Worm (Caenorhabditis elegans) whole organism, young adult: Measurements from ENCODE around the gene arl-5.

Experiments
- B0035.1 ChIP-seq: sonication (generic microtip); optimal IDR thresholded peaks from 2 replicates; lab custom pipeline; 2016; ENCODE audit warnings: missing genetic modification characterization, mild to moderate bottlenecking, missing compliant biosample characterization, missing genotype, missing genetic modification reagents
- B0261.1 ChIP-seq: sonication (generic microtip); optimal IDR thresholded peaks from 2 replicates; lab custom pipeline; 2016; ENCODE audit warnings: mild to moderate bottlenecking, missing genetic modification characterization, moderate library complexity, missing compliant biosample characterization
- C06A6.2 ChIP-seq: fragments of 200-800 bp; sonication (Bioruptor generic); conservative IDR thresholded peaks from 2 replicates; pipeline ENCODE4 v1.3.6; 2022; ENCODE audit warnings: missing genetic modification characterization, missing compliant biosample characterization
- F23B12.7 ChIP-seq: sonication (generic microtip); optimal IDR thresholded peaks from 2 replicates; lab custom pipeline; 2017; ENCODE audit warnings: missing genetic modification characterization, mild to moderate bottlenecking, missing compliant biosample characterization, antibody characterized with exemption, moderate library complexity; ENCODE audit not compliant: insufficient read depth
- F33H1.4 ChIP-seq: fragments of 200-800 bp; sonication (Bioruptor generic); IDR thresholded peaks from 2 replicates; pipeline ENCODE4 v1.3.6; 2022; ENCODE audit warnings: missing genetic modification reagents, missing genetic modification characterization, missing compliant biosample characterization
- F37B4.10 ChIP-seq: fragments of 200-800 bp; sonication (Bioruptor generic); IDR thresholded peaks from 2 replicates; pipeline ENCODE4 v1.3.6; 2022; ENCODE audit warnings: missing genetic modification characterization, missing compliant biosample characterization
- F49E8.2 ChIP-seq: sonication (generic microtip); optimal IDR thresholded peaks from 3 replicates; lab custom pipeline; 2017; ENCODE audit warnings: missing genetic modification characterization, mild to moderate bottlenecking, missing compliant biosample characterization, antibody characterized with exemption, moderate library complexity; ENCODE audit not compliant: insufficient read depth
- F55B11.4 ChIP-seq: sonication (generic microtip); optimal IDR thresholded peaks from 2 replicates; lab custom pipeline; 2016; ENCODE audit warnings: missing compliant biosample characterization, missing genetic modification characterization, borderline replicate concordance; ENCODE audit not compliant: insufficient read depth
- F57C9.4 ChIP-seq: sonication (generic microtip); optimal IDR thresholded peaks from 2 replicates; lab custom pipeline; 2017; ENCODE audit warnings: mild to moderate bottlenecking, missing genetic modification characterization, missing compliant biosample characterization
- K11D2.4 ChIP-seq: fragments of 200-800 bp; sonication (Bioruptor generic); IDR thresholded peaks from 2 replicates; pipeline ENCODE4 v1.3.6; 2022; ENCODE audit warnings: missing genetic modification reagents, missing genetic modification characterization, missing compliant biosample characterization
- Y53G8AR.9 ChIP-seq: fragments of 200-800 bp; sonication (Bioruptor generic); conservative IDR thresholded peaks from 2 replicates; pipeline ENCODE4 v1.3.6; 2022; ENCODE audit warnings: missing genetic modification reagents, missing genetic modification characterization, missing compliant biosample characterization
- Y56A3A.18 ChIP-seq: fragments of 200-800 bp; sonication (Bioruptor generic); IDR thresholded peaks from 2 replicates; pipeline ENCODE4 v1.3.6; 2022; ENCODE audit warnings: missing genetic modification reagents, missing genetic modification characterization, missing compliant biosample characterization
- Y79H2A.3 ChIP-seq: fragments of 200-800 bp; sonication (Bioruptor generic); conservative IDR thresholded peaks from 2 replicates; pipeline ENCODE4 v1.3.6; 2022; ENCODE audit warnings: missing genetic modification reagents, missing genetic modification characterization, missing compliant biosample characterization
- Y95B8A.8 ChIP-seq: fragments of 200-800 bp; sonication (Bioruptor generic); IDR thresholded peaks from 2 replicates; pipeline ENCODE4 v1.3.6; 2022; ENCODE audit warnings: missing genetic modification reagents, missing genetic modification characterization, missing compliant biosample characterization
- akir-1 ChIP-seq: fragments of 200-800 bp; sonication (Bioruptor generic); optimal IDR thresholded peaks from 2 replicates; lab custom pipeline; 2018; ENCODE audit warnings: mild to moderate bottlenecking, missing genetic modification characterization, moderate library complexity, missing compliant biosample characterization
- attf-3 ChIP-seq: fragments of 200-800 bp; sonication (Bioruptor generic); conservative IDR thresholded peaks from 2 replicates; pipeline ENCODE4 v1.3.6; 2022; ENCODE audit warnings: missing genetic modification reagents, missing genetic modification characterization, missing compliant biosample characterization
- ccch-3 ChIP-seq: fragments of 200-800 bp; sonication (Bioruptor generic); optimal IDR thresholded peaks from 2 replicates; lab custom pipeline; 2018; ENCODE audit warnings: mild to moderate bottlenecking, missing genetic modification characterization, missing compliant biosample characterization
- cebp-1 ChIP-seq, 2 experiments: fragments of 200-800 bp in 1 of 2; sonication (Bioruptor generic) in 1 of 2; sonication (generic microtip) in 1 of 2; IDR thresholded peaks in 1 of 2; optimal IDR thresholded peaks in 1 of 2; 2 replicates each; pipeline versions ENCODE4 v1.3.6 to Lab custom; 2017 to 2022; ENCODE audit warnings: missing compliant biosample characterization in 2 of 2, missing genetic modification characterization in 2 of 2, mild to moderate bottlenecking in 1 of 2, missing genetic modification reagents in 1 of 2, moderate library complexity in 1 of 2
- cebp-2 ChIP-seq: fragments of 200-800 bp; sonication (Bioruptor generic); IDR thresholded peaks from 2 replicates; pipeline ENCODE4 v1.3.6; 2022; ENCODE audit warnings: missing genetic modification characterization, missing compliant biosample characterization
- ceh-100 ChIP-seq: fragments of 200-800 bp; sonication (Bioruptor generic); IDR thresholded peaks from 2 replicates; pipeline ENCODE4 v1.3.6; 2022; ENCODE audit warnings: missing genetic modification reagents, missing genetic modification characterization, missing compliant biosample characterization
- ceh-27 ChIP-seq: fragments of 200-800 bp; sonication (Bioruptor generic); optimal IDR thresholded peaks from 2 replicates; lab custom pipeline; 2018; ENCODE audit warnings: mild to moderate bottlenecking, missing genetic modification characterization, moderate library complexity, missing compliant biosample characterization
- ceh-79 ChIP-seq: sonication (generic microtip); optimal IDR thresholded peaks from 2 replicates; lab custom pipeline; 2017; ENCODE audit warnings: mild to moderate bottlenecking, missing genetic modification characterization, missing compliant biosample characterization
- ceh-91 ChIP-seq: fragments of 200-800 bp; sonication (Bioruptor generic); IDR thresholded peaks from 2 replicates; pipeline ENCODE4 v1.3.6; 2022; ENCODE audit warnings: missing genetic modification reagents, missing genetic modification characterization, missing compliant biosample characterization
- chd-7 ChIP-seq: sonication (generic microtip); optimal IDR thresholded peaks from 2 replicates; lab custom pipeline; 2016; ENCODE audit warnings: mild to moderate bottlenecking, missing genetic modification characterization, moderate library complexity, missing compliant biosample characterization
- dox-1 ChIP-seq: fragments of 200-800 bp; sonication (Bioruptor generic); IDR thresholded peaks from 2 replicates; pipeline ENCODE4 v1.3.6; 2022; ENCODE audit warnings: missing genetic modification reagents, missing genetic modification characterization, missing compliant biosample characterization
- dpff-1 ChIP-seq: sonication (generic microtip); optimal IDR thresholded peaks from 2 replicates; lab custom pipeline; 2017; ENCODE audit warnings: mild to moderate bottlenecking, missing genetic modification characterization, missing compliant biosample characterization
- dpl-1 ChIP-seq: fragments of 150-350 bp; optimal IDR thresholded peaks from 2 replicates; lab custom pipeline; 2014; ENCODE audit warnings: missing biosample characterization, missing genetic modification reagents, missing genetic modification characterization
- egl-18 ChIP-seq: fragments of 200-800 bp; sonication (Bioruptor generic); IDR thresholded peaks from 2 replicates; pipeline ENCODE4 v1.3.6; 2022; ENCODE audit warnings: missing genetic modification reagents, missing genetic modification characterization, missing compliant biosample characterization
- ekl-4 ChIP-seq: fragments of 200-800 bp; sonication (Bioruptor generic); IDR thresholded peaks from 2 replicates; pipeline ENCODE4 v1.3.6; 2022; ENCODE audit warnings: missing genetic modification reagents, missing genetic modification characterization, missing compliant biosample characterization
- let-607 ChIP-seq, 2 experiments: fragments of 200-800 bp in 1 of 2; sonication (Bioruptor generic) in 1 of 2; sonication (generic microtip) in 1 of 2; optimal IDR thresholded peaks; 2 replicates each; lab custom pipeline; 2016 to 2018; ENCODE audit warnings: mild to moderate bottlenecking in 2 of 2, missing compliant biosample characterization in 2 of 2, missing genetic modification characterization in 2 of 2, moderate library complexity in 2 of 2, missing genotype in 1 of 2
- lin-26 ChIP-seq: fragments of 200-800 bp; sonication (Bioruptor generic); IDR thresholded peaks from 2 replicates; pipeline ENCODE4 v1.3.6; 2022; ENCODE audit warnings: missing genetic modification reagents, missing genetic modification characterization, missing compliant biosample characterization
- lin-40 ChIP-seq: sonication (generic microtip); optimal IDR thresholded peaks from 2 replicates; lab custom pipeline; 2016; ENCODE audit warnings: missing genetic modification characterization, mild to moderate bottlenecking, missing compliant biosample characterization, missing genotype, missing genetic modification reagents
- mcd-1 ChIP-seq: fragments of 200-800 bp; sonication (Bioruptor generic); IDR thresholded peaks from 2 replicates; pipeline ENCODE4 v1.3.6; 2022; ENCODE audit warnings: missing genetic modification reagents, missing genetic modification characterization, missing compliant biosample characterization
- nfya-1 ChIP-seq: sonication (generic microtip); optimal IDR thresholded peaks from 2 replicates; lab custom pipeline; 2017; ENCODE audit warnings: antibody characterized with exemption, missing compliant biosample characterization, missing genetic modification characterization, borderline replicate concordance; ENCODE audit not compliant: insufficient read depth
- nfyb-1 ChIP-seq: fragments of 200-800 bp; sonication (Bioruptor generic); IDR thresholded peaks from 2 replicates; pipeline ENCODE4 v1.3.6; 2022; ENCODE audit warnings: missing genetic modification reagents, missing genetic modification characterization, missing compliant biosample characterization
- nhr-90 ChIP-seq: sonication (generic microtip); optimal IDR thresholded peaks from 2 replicates; lab custom pipeline; 2016; ENCODE audit warnings: missing genotype, mild to moderate bottlenecking, missing genetic modification characterization, missing compliant biosample characterization
- rec-8 ChIP-seq, 2 experiments: sonication (generic microtip); optimal IDR thresholded peaks; 2 replicates each; lab custom pipeline; 2016; ENCODE audit warnings: mild to moderate bottlenecking in 2 of 2, missing genetic modification characterization in 2 of 2, missing genetic modification reagents in 2 of 2, missing genotype in 2 of 2, missing biosample characterization in 1 of 2, missing compliant biosample characterization in 1 of 2, moderate library complexity in 1 of 2
- sdz-38 ChIP-seq: sonication (generic microtip); optimal IDR thresholded peaks from 2 replicates; lab custom pipeline; 2016; ENCODE audit warnings: missing genotype, missing genetic modification characterization, missing compliant biosample characterization
- somi-1 ChIP-seq: fragments of 200-800 bp; sonication (Bioruptor generic); optimal IDR thresholded peaks from 2 replicates; lab custom pipeline; 2018; ENCODE audit warnings: mild to moderate bottlenecking, missing genetic modification characterization, missing compliant biosample characterization
- tbp1 ChIP-seq: fragments of 200-800 bp; sonication (Bioruptor generic); optimal IDR thresholded peaks from 2 replicates; lab custom pipeline; 2018; ENCODE audit warnings: mild to moderate bottlenecking, missing genetic modification characterization, missing compliant biosample characterization
- tlf-1 ChIP-seq: fragments of 200-800 bp; sonication (Bioruptor generic); optimal IDR thresholded peaks from 2 replicates; lab custom pipeline; 2018; ENCODE audit warnings: mild to moderate bottlenecking, missing genetic modification characterization, missing compliant biosample characterization
- zim-3 ChIP-seq: sonication (generic microtip); optimal IDR thresholded peaks from 2 replicates; lab custom pipeline; 2017; ENCODE audit warnings: mild to moderate bottlenecking, missing genetic modification characterization, moderate library complexity, missing compliant biosample characterization
- ztf-26 ChIP-seq: sonication (generic microtip); optimal IDR thresholded peaks from 2 replicates; lab custom pipeline; 2017; ENCODE audit warnings: missing genetic modification characterization, missing compliant biosample characterization
- ztf-3 ChIP-seq: fragments of 200-800 bp; sonication (Bioruptor generic); optimal IDR thresholded peaks from 2 replicates; lab custom pipeline; 2018; ENCODE audit warnings: mild to moderate bottlenecking, missing genetic modification characterization, missing compliant biosample characterization

The arl-5 gene

DNA sequence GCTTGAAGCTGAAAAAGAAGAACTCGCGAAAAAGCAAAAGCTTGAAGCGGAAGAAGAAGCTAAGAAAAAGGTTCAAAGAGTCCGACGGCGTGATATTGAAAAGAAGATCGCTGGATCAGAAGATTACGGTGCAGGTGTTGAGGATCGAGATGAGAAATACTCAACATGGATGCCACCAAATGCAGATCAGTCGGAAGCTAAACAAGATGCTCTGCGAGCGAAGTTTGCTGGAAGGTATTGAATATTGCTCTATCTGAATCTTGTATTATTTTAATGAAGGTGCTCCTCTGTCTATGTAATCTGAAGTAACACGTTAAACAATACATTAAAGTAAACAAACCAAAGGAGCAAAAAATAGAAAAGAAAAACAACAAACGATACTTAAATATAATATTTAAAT, 21.0 kb upstream of the arl-5 start (continued):
- TF ChIP-seq B0035.1 (tag; lab: Kevin White, UChicago): no peak
- no peak for TF ChIP-seq nhr-90
- no peak for TF ChIP-seq B0261.1 (tag; lab: Kevin White, UChicago)
- no peak for TF ChIP-seq ztf-3
- no peak for TF ChIP-seq dpl-1 (GFP tag; lab: Kevin White, UChicago)
- no peak for TF ChIP-seq somi-1 (GFP tag; lab: Kevin White, UChicago)
- TF ChIP-seq ceh-79 (tag; lab: Kevin White, UChicago): no peak
- no peak for TF ChIP-seq F37B4.10 (GFP tag; lab: Robert Waterston, UW)
- peak; percentile 9 for TF ChIP-seq F49E8.2 (tag; lab: Kevin White, UChicago)
- peak; percentile 51 for TF ChIP-seq lin-26
- TF ChIP-seq sdz-38 (tag; lab: Kevin White, UChicago): no peak

DNA sequence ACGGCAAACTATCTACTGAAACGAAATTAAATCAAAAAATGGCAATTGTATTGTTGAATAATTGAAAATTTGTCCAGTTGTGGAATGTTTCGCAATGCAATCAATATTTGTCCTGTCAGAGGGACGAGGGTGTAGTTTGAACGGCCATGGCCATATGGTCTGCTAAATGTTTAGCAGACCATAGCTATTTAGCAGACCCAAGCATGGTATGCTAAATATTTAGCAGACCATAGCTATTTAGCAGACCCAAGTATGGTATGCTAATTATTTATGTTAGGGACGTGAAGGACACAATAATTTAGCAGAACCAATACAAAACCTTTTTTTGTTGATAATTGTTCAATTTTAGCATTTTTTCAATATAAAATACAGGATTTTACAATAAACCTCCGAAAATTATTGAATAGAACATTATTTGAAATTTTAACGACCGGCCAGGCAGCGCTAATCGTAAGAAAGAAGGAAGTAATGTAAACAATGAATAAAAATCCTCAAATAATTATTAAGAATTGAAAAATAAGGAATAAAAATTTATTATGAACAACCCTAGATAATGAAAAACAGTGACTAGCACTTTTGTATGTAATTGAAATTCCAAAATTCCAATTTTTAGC, 17.9 kb upstream of the arl-5 start, which contains the start of gene riok-3:
riok-3 (minus strand) TSS at position 15 of the 614 bp plus-strand sequence.
- TF ChIP-seq B0035.1 (tag; lab: Kevin White, UChicago) (no peak), akir-1 (GFP tag; lab: Kevin White, UChicago) (no peak), zim-3 (peak; percentile 67), ccch-3 (no peak), dox-1 (GFP tag; lab: Robert Waterston, UW) (peak; percentile 33; the same call in 1 of the 2 replicates), let-607 (tag; optimal IDR thresholded peaks at IDR 0.05; lab: Kevin White, UChicago) (peak in 1 of 2 experiments; percentile 2), ekl-4 (peak; percentile 50), lin-40 (tag; lab: Kevin White, UChicago) (peak; percentile 11), F57C9.4 (tag; lab: Kevin White, UChicago) (peak; percentile 41), Y53G8AR.9 (GFP tag; lab: Robert Waterston, UW) (peak; percentile 75), attf-3 (GFP tag; lab: Robert Waterston, UW) (0 out of 2 replicates have a peak, but pooled peaks have one; percentile 7), Y56A3A.18 (GFP tag; lab: Robert Waterston, UW) (peak; percentile 10; the same call in 1 of the 2 replicates), ceh-100 (GFP tag; lab: Robert Waterston, UW) (no peak; the same call in 1 of the 2 replicates), tlf-1 (GFP tag; lab: Kevin White, UChicago) (peak; percentile 1), K11D2.4 (GFP tag; lab: Robert Waterston, UW) (peak; percentile 38; the same call in 1 of the 2 replicates), lin-26 (0 out of 2 replicates have a peak, but pooled peaks have one; percentile 25), cebp-2 (no peak), C06A6.2 (0 out of 2 replicates have a peak, but pooled peaks have one; percentile 18), F33H1.4 (GFP tag; lab: Robert Waterston, UW) (no peak), chd-7 (tag; lab: Kevin White, UChicago) (no peak), nfyb-1 (GFP tag; lab: Robert Waterston, UW) (peak; percentile 72), dpff-1 (tag; lab: Kevin White, UChicago) (peak; percentile 36), rec-8 (tag; optimal IDR thresholded peaks at IDR 0.05; lab: Kevin White, UChicago) (no peak), nfya-1 (no peak), tbp1 (GFP tag; lab: Kevin White, UChicago) (peak; percentile 15), ceh-91 (GFP tag; lab: Robert Waterston, UW) (no peak), ceh-27 (GFP tag; lab: Kevin White, UChicago) (no peak), ztf-26 (tag; lab: Kevin White, UChicago) (peak; percentile 36), egl-18 (GFP tag; lab: Robert Waterston, UW) (no peak), Y95B8A.8 (GFP tag; lab: Robert Waterston, UW) (peak; percentile 40; the same call in 1 of the 2 replicates), F23B12.7 (tag; lab: Kevin White, UChicago) (peak; percentile 21), cebp-1 (GFP tag; IDR thresholded peaks at IDR 0.05; lab: Robert Waterston, UW) (peak; percentile 74; the same call in 1 of the 2 replicates), cebp-1 (tag; optimal IDR thresholded peaks at IDR 0.05; lab: Kevin White, UChicago) (peak; percentile 94), Y79H2A.3 (GFP tag; lab: Robert Waterston, UW) (0 out of 2 replicates have a peak, but pooled peaks have one; percentile 68), F55B11.4 (tag; lab: Kevin White, UChicago) (no peak), mcd-1 (GFP tag; lab: Robert Waterston, UW) (peak; percentile 33; the same call in 1 of the 2 replicates), ztf-3 (peak; percentile 19)
